Fruit fly (Drosophila melanogaster): Measurements from ENCODE around the gene CG9175.

Gene CG9175

dm6 chr2L:6062382-6063082, 36.2 kb downstream of the CG9175 start, which contains the start of the genes ND-51 and CG13994:
TSS of gene ND-51 (minus strand) at chr2L:6062757.
TSS of gene CG13994 (plus strand) at chr2L:6062989.
- TF ChIP-seq CG32264 (GFP tag; optimal IDR thresholded peaks at IDR 0.05) (peak; percentile 53), tai (GFP tag; optimal IDR thresholded peaks at IDR 0.05) (no peak), dsf (GFP tag; optimal IDR thresholded peaks at IDR 0.05; ENCODE audit: borderline replicate concordance) (no peak), Rel (GFP tag; optimal IDR thresholded peaks at IDR 0.05) (no peak), Rel (tag; optimal IDR thresholded peaks at IDR 0.05) (peak; percentile 66), Hr78 (GFP tag; optimal IDR thresholded peaks at IDR 0.05) (peak; percentile 3), dmrt93B (GFP tag; optimal IDR thresholded peaks at IDR 0.05) (peak; percentile 63), N (GFP tag; optimal IDR thresholded peaks at IDR 0.05) (peak; percentile 63), GATAd (GFP tag; optimal IDR thresholded peaks at IDR 0.05) (no peak), Abd-B (GFP tag; optimal IDR thresholded peaks at IDR 0.05) (no peak), sv (GFP tag; optimal IDR thresholded peaks at IDR 0.05) (peak; percentile 50), usp (GFP tag; optimal IDR thresholded peaks at IDR 0.05) (no peak), dl (GFP tag; optimal IDR thresholded peaks at IDR 0.05; ENCODE audit: insufficient read depth in 1 of 2, partially characterized antibody in 2 of 2) (no peak), lola (GFP tag; optimal IDR thresholded peaks at IDR 0.05) (no peak), jim (GFP tag; optimal IDR thresholded peaks at IDR 0.05) (no peak), Hr83 (GFP tag; optimal IDR thresholded peaks at IDR 0.05; ENCODE audit: poor library complexity, severe bottlenecking) (peak; percentile 58), Jra (GFP tag; optimal IDR thresholded peaks at IDR 0.05) (no peak), Hnf4 (GFP tag; optimal IDR thresholded peaks at IDR 0.05) (no peak), Mio (GFP tag; optimal IDR thresholded peaks at IDR 0.05) (no peak), fru (GFP tag; optimal IDR thresholded peaks at IDR 0.05) (peak; percentile 81), ey (GFP tag; optimal IDR thresholded peaks at IDR 0.05) (peak; percentile 64), h (GFP tag; optimal IDR thresholded peaks at IDR 0.05) (peak; percentile 84), Dif (GFP tag; optimal IDR thresholded peaks at IDR 0.05; ENCODE audit: partially characterized antibody) (no peak), CrebA (GFP tag; optimal IDR thresholded peaks at IDR 0.05; ENCODE audit: borderline replicate concordance) (no peak), Dfd (GFP tag; optimal IDR thresholded peaks at IDR 0.05) (no peak), woc (GFP tag; optimal IDR thresholded peaks at IDR 0.05) (peak; percentile 83), CG9705 (GFP tag; optimal IDR thresholded peaks at IDR 0.05) (peak; percentile 71), Sp1 (GFP tag; optimal IDR thresholded peaks at IDR 0.05) (peak; percentile 66), brk (GFP tag; optimal IDR thresholded peaks at IDR 0.05) (no peak), Vsx2 (GFP tag; optimal IDR thresholded peaks at IDR 0.05; ENCODE audit: partially characterized antibody) (no peak), rgr (GFP tag; optimal IDR thresholded peaks at IDR 0.05) (peak; percentile 81), br (GFP tag; optimal IDR thresholded peaks at IDR 0.05) (no peak), OdsH (GFP tag; optimal IDR thresholded peaks at IDR 0.05) (peak; percentile 3), pan (optimal IDR thresholded peaks at IDR 0.05) (no peak), foxo (GFP tag; optimal IDR thresholded peaks at IDR 0.05) (peak in 1 of 2 experiments; percentile 87), Myc (optimal IDR thresholded peaks at IDR 0.05) (no peak), sage (GFP tag; optimal IDR thresholded peaks at IDR 0.05) (no peak), HLH106 (tag; optimal IDR thresholded peaks at IDR 0.05) (peak; percentile 82), psq (GFP tag; optimal IDR thresholded peaks at IDR 0.05) (peak; percentile 51)

dm6 chr2L:6060210-6060609, 38.6 kb downstream of the CG9175 start, which contains the start of gene CG34180:
TSS of gene CG34180 (plus strand) at chr2L:6060510.
- TF ChIP-seq jim (GFP tag; optimal IDR thresholded peaks at IDR 0.05) (no peak), Jra (GFP tag; optimal IDR thresholded peaks at IDR 0.05) (no peak), fru (GFP tag; optimal IDR thresholded peaks at IDR 0.05) (no peak), CG9705 (GFP tag; optimal IDR thresholded peaks at IDR 0.05) (no peak), OdsH (GFP tag; optimal IDR thresholded peaks at IDR 0.05) (no peak), dsf (GFP tag; optimal IDR thresholded peaks at IDR 0.05; ENCODE audit: borderline replicate concordance) (no peak), Dfd (GFP tag; optimal IDR thresholded peaks at IDR 0.05) (no peak), usp (GFP tag; optimal IDR thresholded peaks at IDR 0.05) (no peak), Myc (optimal IDR thresholded peaks at IDR 0.05) (no peak), N (GFP tag; optimal IDR thresholded peaks at IDR 0.05) (no peak), woc (GFP tag; optimal IDR thresholded peaks at IDR 0.05) (no peak), Sp1 (GFP tag; optimal IDR thresholded peaks at IDR 0.05) (no peak), dmrt93B (GFP tag; optimal IDR thresholded peaks at IDR 0.05) (no peak), GATAd (GFP tag; optimal IDR thresholded peaks at IDR 0.05) (no peak), HLH106 (tag; optimal IDR thresholded peaks at IDR 0.05) (no peak), pan (optimal IDR thresholded peaks at IDR 0.05) (no peak), Hr78 (GFP tag; optimal IDR thresholded peaks at IDR 0.05) (no peak)
